Fruit fly (Drosophila melanogaster): ENCODE data around the gene CG18764.

The CG18764 gene

DNA sequence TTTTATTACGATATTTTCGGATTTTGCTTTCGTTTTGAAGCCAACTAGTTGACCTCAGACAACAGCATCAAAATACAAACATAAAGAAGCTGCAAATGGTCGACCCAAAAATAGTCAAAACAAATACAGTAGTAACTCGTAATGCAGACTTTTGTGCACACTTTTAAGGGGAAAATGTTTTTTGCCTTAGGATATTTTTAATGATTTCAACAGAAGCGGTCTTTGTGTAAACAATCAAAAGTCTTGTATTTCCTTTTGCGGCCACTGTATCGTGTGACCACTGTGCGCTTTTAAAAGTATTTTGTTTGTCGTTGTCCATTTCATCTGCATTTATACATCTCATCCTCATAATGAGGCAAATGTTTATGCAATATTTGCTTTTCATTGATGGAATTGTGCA lies 22.8 kb downstream of the CG18764 start (continued):
- peak; percentile 80 for TF ChIP-seq Vsx1 (GFP tag; optimal IDR thresholded peaks at IDR 0.05)
- peak; percentile 81 for TF ChIP-seq nerfin-1 (tag; optimal IDR thresholded peaks at IDR 0.05)
- TF ChIP-seq E2f2 (GFP tag; IDR thresholded peaks at IDR 0.05) = peak; percentile 80
- TF ChIP-seq ttk (GFP tag; IDR thresholded peaks at IDR 0.05) = peak; percentile 96
- TF ChIP-seq so (GFP tag; IDR thresholded peaks at IDR 0.05) = peak; percentile 97
- TF ChIP-seq CG2199 (GFP tag; IDR thresholded peaks at IDR 0.05) = peak; percentile 92; the same call in 2 of the 3 replicates
- peak; percentile 97 for TF ChIP-seq Awh (GFP tag; IDR thresholded peaks at IDR 0.05)
- peak; percentile 96 for TF ChIP-seq gem (tag; optimal IDR thresholded peaks at IDR 0.05)
- peak; percentile 96 for TF ChIP-seq Poxn (GFP tag; IDR thresholded peaks at IDR 0.05)
- TF ChIP-seq CG5245 (GFP tag; optimal IDR thresholded peaks at IDR 0.05) = peak; percentile 96
- peak; percentile 92 for TF ChIP-seq NC2β (GFP tag; optimal IDR thresholded peaks at IDR 0.05)
- peak; percentile 86 for TF ChIP-seq ATbp (GFP tag; optimal IDR thresholded peaks at IDR 0.05)
- peak; percentile 98 for TF ChIP-seq CG11247 (GFP tag; IDR thresholded peaks at IDR 0.05)
- peak; percentile 99 for TF ChIP-seq slbo (GFP tag; IDR thresholded peaks at IDR 0.05)
- TF ChIP-seq ems (GFP tag; optimal IDR thresholded peaks at IDR 0.05) = peak; percentile 96
- TF ChIP-seq odd (GFP tag; optimal IDR thresholded peaks at IDR 0.05) = peak; percentile 92
- TF ChIP-seq tna (GFP tag; IDR thresholded peaks at IDR 0.05; ENCODE audit: partially characterized antibody) = no peak
- TF ChIP-seq Atf6 (GFP tag; IDR thresholded peaks at IDR 0.05) = peak; percentile 97
- peak; percentile 97 for TF ChIP-seq rib (GFP tag; IDR thresholded peaks at IDR 0.05)
- peak; percentile 92 for TF ChIP-seq aop (GFP tag; IDR thresholded peaks at IDR 0.05)
- TF ChIP-seq tgo (GFP tag; IDR thresholded peaks at IDR 0.05) = peak; percentile 97
- peak; percentile 93 for TF ChIP-seq C15 (GFP tag; IDR thresholded peaks at IDR 0.05)
- TF ChIP-seq amos (GFP tag; IDR thresholded peaks at IDR 0.05; ENCODE audit: partially characterized antibody) = no peak
- peak; percentile 93; the same call in 2 of the 3 replicates for TF ChIP-seq CG3726 (GFP tag; IDR thresholded peaks at IDR 0.05)
- peak; percentile 91 for TF ChIP-seq HmgD (GFP tag; optimal IDR thresholded peaks at IDR 0.05)
- peak; percentile 90 for TF ChIP-seq CG11560 (tag; IDR thresholded peaks at IDR 0.05)
- TF ChIP-seq peb (GFP tag; IDR thresholded peaks at IDR 0.05) = peak; percentile 91
- peak; percentile 98 for TF ChIP-seq zfh2 (GFP tag; optimal IDR thresholded peaks at IDR 0.05)
- peak; percentile 94 for TF ChIP-seq CG12219 (GFP tag; optimal IDR thresholded peaks at IDR 0.05)
- peak; percentile 95 for TF ChIP-seq CG5953 (GFP tag; IDR thresholded peaks at IDR 0.05)
- TF ChIP-seq Dip2 (GFP tag; IDR thresholded peaks at IDR 0.05) = peak; percentile 32; the same call in 1 of the 2 replicates
- peak; percentile 96 for TF ChIP-seq CG1647 (GFP tag; optimal IDR thresholded peaks at IDR 0.05)
- TF ChIP-seq CG43689 (GFP tag; IDR thresholded peaks at IDR 0.05) = peak; percentile 95
- peak; percentile 97 for TF ChIP-seq crc (GFP tag; optimal IDR thresholded peaks at IDR 0.05)
- TF ChIP-seq Rx (GFP tag; IDR thresholded peaks at IDR 0.05) = peak; percentile 97
- TF ChIP-seq Blimp-1 (GFP tag; optimal IDR thresholded peaks at IDR 0.05) = peak; percentile 86
- TF ChIP-seq HLH3B (GFP tag; IDR thresholded peaks at IDR 0.05) = peak; percentile 97
- TF ChIP-seq ac (GFP tag; optimal IDR thresholded peaks at IDR 0.05) = peak; percentile 14
- TF ChIP-seq CG10267 (tag; optimal IDR thresholded peaks at IDR 0.05) = peak; percentile 77
- peak; percentile 92 for TF ChIP-seq CG8089 (GFP tag; optimal IDR thresholded peaks at IDR 0.05)
- TF ChIP-seq Hr51 (GFP tag; optimal IDR thresholded peaks at IDR 0.05) = peak; percentile 94 to 96
- peak; percentile 17 for TF ChIP-seq Dp (GFP tag; optimal IDR thresholded peaks at IDR 0.05)
- TF ChIP-seq CG4282 (GFP tag; optimal IDR thresholded peaks at IDR 0.05) = peak; percentile 96
- TF ChIP-seq row (GFP tag; IDR thresholded peaks at IDR 0.05) = peak; percentile 97
- TF ChIP-seq Hr3 (GFP tag; optimal IDR thresholded peaks at IDR 0.05) = peak; percentile 93
- peak; percentile 91 for TF ChIP-seq btn (GFP tag; optimal IDR thresholded peaks at IDR 0.05)
- TF ChIP-seq CG13775 (GFP tag; optimal IDR thresholded peaks at IDR 0.05) = peak; percentile 92
- peak; percentile 95 for TF ChIP-seq Optix (GFP tag; IDR thresholded peaks at IDR 0.05)
- peak; percentile 96 for TF ChIP-seq otp (GFP tag; IDR thresholded peaks at IDR 0.05)
- no peak for TF ChIP-seq HLH4C (GFP tag; IDR thresholded peaks at IDR 0.05; ENCODE audit: partially characterized antibody)
- TF ChIP-seq YL-1 (GFP tag; optimal IDR thresholded peaks at IDR 0.05) = peak; percentile 63
- peak; percentile 98 for TF ChIP-seq Dbx (GFP tag; IDR thresholded peaks at IDR 0.05)
